Fruit fly (Drosophila melanogaster): ENCODE data around the gene Sry-alpha.

- TF ChIP-seq kay (GFP tag; ENCODE audit: borderline replicate concordance) (no peak), CG12768 (GFP tag; optimal IDR thresholded peaks at IDR 0.05) (no peak), ovo (GFP tag; optimal IDR thresholded peaks at IDR 0.05) (no peak), CG7101 (tag; optimal IDR thresholded peaks at IDR 0.05) (no peak), cic (GFP tag; optimal IDR thresholded peaks at IDR 0.05) (no peak)
These were observed 30.7 kb downstream of the Sry-alpha start for dm6 chr3R:30070198-30070597.

Data from whole organism, adult.